Worm (Caenorhabditis elegans): ENCODE results near the gene F28E10.4.

F28E10.4 gene

ce11 chrIV:4544215-4544614, 23.0 kb downstream of the F28E10.4 start:
- TF ChIP-seq mdl-1 (tag; optimal IDR thresholded peaks at IDR 0.05) = no peak
- TF ChIP-seq pqm-1 (tag; optimal IDR thresholded peaks at IDR 0.05) = peak; percentile 75
- TF ChIP-seq pha-4 (tag; optimal IDR thresholded peaks at IDR 0.05) = peak; percentile 13
- TF ChIP-seq lin-15B (tag; optimal IDR thresholded peaks at IDR 0.05) = no peak
- no peak for TF ChIP-seq ceh-9 (tag; optimal IDR thresholded peaks at IDR 0.05)
- TF ChIP-seq elt-2 (tag; optimal IDR thresholded peaks at IDR 0.05) = peak; percentile 83

ce11 chrIV:4542972-4543371, 24.3 kb downstream of the F28E10.4 start:
- TF ChIP-seq nhr-76 (tag; optimal IDR thresholded peaks at IDR 0.05) (no peak), ama-1 (optimal IDR thresholded peaks at IDR 0.05) (no peak), ZK546.5 (tag; optimal IDR thresholded peaks at IDR 0.05) (no peak), unc-39 (tag; optimal IDR thresholded peaks at IDR 0.05) (no peak), ztf-4 (tag; optimal IDR thresholded peaks at IDR 0.05) (no peak), pha-4 (tag; optimal IDR thresholded peaks at IDR 0.05) (no peak), eor-1 (tag; optimal IDR thresholded peaks at IDR 0.05) (no peak), jun-1 (tag; optimal IDR thresholded peaks at IDR 0.05) (no peak), nhr-11 (tag; optimal IDR thresholded peaks at IDR 0.05) (no peak), ceh-82 (tag; optimal IDR thresholded peaks at IDR 0.05) (no peak), ztf-11 (tag; optimal IDR thresholded peaks at IDR 0.05) (no peak), mdl-1 (tag; optimal IDR thresholded peaks at IDR 0.05) (no peak)

ce11 chrIV:4541195-4541594, 26.0 kb downstream of the F28E10.4 start:
- TF ChIP-seq ceh-16 (tag; optimal IDR thresholded peaks at IDR 0.05) (no peak), fkh-2 (tag; optimal IDR thresholded peaks at IDR 0.05) (no peak), R02D3.7 (tag; optimal IDR thresholded peaks at IDR 0.05) (no peak), hmg-11 (tag; optimal IDR thresholded peaks at IDR 0.05) (no peak), ceh-82 (tag; optimal IDR thresholded peaks at IDR 0.05) (no peak), nhr-28 (tag; optimal IDR thresholded peaks at IDR 0.05) (no peak), egl-27 (tag; optimal IDR thresholded peaks at IDR 0.05) (no peak), unc-62 (GFP tag; optimal IDR thresholded peaks at IDR 0.05) (no peak), nfya-1 (tag; optimal IDR thresholded peaks at IDR 0.05; ENCODE audit: insufficient read depth) (no peak), ama-1 (optimal IDR thresholded peaks at IDR 0.05) (no peak), snpc-4 (tag; optimal IDR thresholded peaks at IDR 0.05) (no peak), nhr-67 (tag; optimal IDR thresholded peaks at IDR 0.05) (no peak), nhr-25 (tag; optimal IDR thresholded peaks at IDR 0.05) (no peak), lin-15B (tag; optimal IDR thresholded peaks at IDR 0.05) (no peak), mdl-1 (tag; optimal IDR thresholded peaks at IDR 0.05) (no peak), nhr-237 (tag; optimal IDR thresholded peaks at IDR 0.05) (no peak), daf-12 (tag; optimal IDR thresholded peaks at IDR 0.05) (no peak), jun-1 (tag; optimal IDR thresholded peaks at IDR 0.05) (no peak), mml-1 (tag; optimal IDR thresholded peaks at IDR 0.05) (no peak), lsy-12 (tag; optimal IDR thresholded peaks at IDR 0.05) (no peak)

- TF ChIP-seq fos-1 (tag; optimal IDR thresholded peaks at IDR 0.05) (no peak), nhr-12 (tag; optimal IDR thresholded peaks at IDR 0.05) (no peak), unc-62 (GFP tag; optimal IDR thresholded peaks at IDR 0.05) (no peak), tbx-2 (tag; optimal IDR thresholded peaks at IDR 0.05) (no peak), skn-1 (tag; optimal IDR thresholded peaks at IDR 0.05) (no peak), nhr-76 (tag; optimal IDR thresholded peaks at IDR 0.05) (no peak), snpc-4 (tag; optimal IDR thresholded peaks at IDR 0.05) (peak; percentile 77)
These were observed 28.6 kb downstream of the F28E10.4 start for ce11 chrIV:4538672-4539071.

ce11 chrIV:4536247-4536646, 31.0 kb downstream of the F28E10.4 start, which contains the start of gene ZK185.2:
TSS of gene ZK185.2 (plus strand) at chrIV:4536547.
- no peak for TF ChIP-seq egl-27 (tag; optimal IDR thresholded peaks at IDR 0.05)
- no peak for TF ChIP-seq nhr-76 (tag; optimal IDR thresholded peaks at IDR 0.05)
- no peak for TF ChIP-seq nhr-77 (tag; optimal IDR thresholded peaks at IDR 0.05)
- TF ChIP-seq pqm-1 (tag; optimal IDR thresholded peaks at IDR 0.05) = no peak
- TF ChIP-seq jun-1 (tag; optimal IDR thresholded peaks at IDR 0.05) = no peak
- no peak for TF ChIP-seq nhr-23 (tag; optimal IDR thresholded peaks at IDR 0.05)
- TF ChIP-seq tbx-2 (tag; optimal IDR thresholded peaks at IDR 0.05) = no peak
- no peak for TF ChIP-seq nhr-67 (tag; optimal IDR thresholded peaks at IDR 0.05)
- no peak for TF ChIP-seq ama-1 (optimal IDR thresholded peaks at IDR 0.05)
- no peak for TF ChIP-seq ztf-4 (tag; optimal IDR thresholded peaks at IDR 0.05)
- no peak for TF ChIP-seq nfya-1 (tag; optimal IDR thresholded peaks at IDR 0.05; ENCODE audit: insufficient read depth)
- no peak for TF ChIP-seq ceh-16 (tag; optimal IDR thresholded peaks at IDR 0.05)
- TF ChIP-seq nhr-28 (tag; optimal IDR thresholded peaks at IDR 0.05) = no peak

Measured in whole organism, L3 larva.